Worm (Caenorhabditis elegans): ENCODE results near the gene try-1.

Gene try-1

DNA sequence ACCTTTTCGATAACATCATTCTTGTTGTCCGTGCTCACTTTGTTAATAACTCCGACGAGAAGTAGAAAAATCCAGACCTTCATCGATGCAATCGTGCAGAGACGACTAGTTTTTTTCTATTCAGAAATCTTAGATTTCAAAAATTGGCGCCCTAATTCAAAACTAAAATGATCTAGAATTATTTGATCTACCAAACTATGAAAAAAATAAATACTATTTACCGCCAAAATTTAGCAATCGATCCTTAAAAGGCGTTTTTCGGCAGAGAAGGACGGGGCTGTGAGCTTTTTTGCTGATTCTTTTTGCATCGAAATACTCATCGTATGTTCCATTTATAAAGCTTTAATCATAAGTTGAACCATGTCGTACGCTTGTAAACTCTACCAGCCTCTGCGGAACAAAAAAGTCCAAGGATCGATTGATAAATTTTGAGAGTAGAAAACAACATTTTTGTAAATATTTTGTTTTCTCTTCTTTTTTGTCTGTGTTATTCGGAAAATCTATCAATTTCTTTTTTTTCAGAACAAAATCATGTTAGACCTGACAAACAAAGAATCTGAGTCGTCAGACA is at the start of gene try-1, which contains the start of gene zyg-12:
Gene try-1, minus strand, starts transcription at position 148 of the 571 bp plus-strand sequence.
Gene zyg-12, plus strand, starts transcription at position 521 of the 571 bp plus-strand sequence.
- TF ChIP-seq nhr-28 (tag; optimal IDR thresholded peaks at IDR 0.05), result no peak
- no peak for TF ChIP-seq ces-1 (GFP tag; optimal IDR thresholded peaks at IDR 0.05)
- no peak for TF ChIP-seq cnd-1 (tag; optimal IDR thresholded peaks at IDR 0.05)
- TF ChIP-seq ceh-43 (GFP tag; optimal IDR thresholded peaks at IDR 0.05), result no peak
- TF ChIP-seq bed-3 (GFP tag; optimal IDR thresholded peaks at IDR 0.05), result no peak
- TF ChIP-seq tbx-8 (GFP tag; optimal IDR thresholded peaks at IDR 0.05), result no peak
- no peak for TF ChIP-seq unc-62 (GFP tag; optimal IDR thresholded peaks at IDR 0.05)
- TF ChIP-seq nhr-2 (tag; optimal IDR thresholded peaks at IDR 0.05), result no peak
- TF ChIP-seq lin-13 (tag; optimal IDR thresholded peaks at IDR 0.05), result no peak
- TF ChIP-seq hlh-1 (tag; optimal IDR thresholded peaks at IDR 0.05), result no peak
- TF ChIP-seq ham-2 (GFP tag; optimal IDR thresholded peaks at IDR 0.05), result no peak
- TF ChIP-seq ztf-11 (tag; optimal IDR thresholded peaks at IDR 0.05), result no peak
- no peak for TF ChIP-seq elt-3 (tag; optimal IDR thresholded peaks at IDR 0.05)
- TF ChIP-seq elt-1 (tag; optimal IDR thresholded peaks at IDR 0.05; ENCODE audit: borderline replicate concordance, insufficient read depth), result no peak

- TF ChIP-seq nhr-237 (tag; optimal IDR thresholded peaks at IDR 0.05) (peak; percentile 86), cnd-1 (tag; optimal IDR thresholded peaks at IDR 0.05) (no peak), lin-13 (tag; optimal IDR thresholded peaks at IDR 0.05) (peak; percentile 53)
Observed at ce11 chrII:4999122-4999521, 49.8 kb upstream of the try-1 start, which contains the start of gene citk-2. citk-2 (plus strand) TSS chrII:4999520.

ce11 chrII:4998657-4999056 is 49.3 kb upstream of the try-1 start, which contains the start of gene F59A6.11:
F59A6.11 (minus strand) TSS chrII:4998757.
- TF ChIP-seq elt-1 (tag; optimal IDR thresholded peaks at IDR 0.05; ENCODE audit: borderline replicate concordance, insufficient read depth), result no peak

ce11 chrII:4994939-4995338 is 45.6 kb upstream of the try-1 start, which contains the start of gene rnh-1.0:
rnh-1.0 (plus strand) TSS chrII:4995327.
- TF ChIP-seq hlh-1 (tag; optimal IDR thresholded peaks at IDR 0.05) (no peak), lin-32 (GFP tag; optimal IDR thresholded peaks at IDR 0.05) (no peak), ceh-83 (GFP tag; optimal IDR thresholded peaks at IDR 0.05) (no peak), flh-1 (GFP tag; optimal IDR thresholded peaks at IDR 0.05) (no peak), drap-1 (GFP tag; optimal IDR thresholded peaks at IDR 0.05) (no peak), ces-1 (GFP tag; optimal IDR thresholded peaks at IDR 0.05) (no peak), elt-1 (tag; optimal IDR thresholded peaks at IDR 0.05; ENCODE audit: borderline replicate concordance, insufficient read depth) (no peak), mls-2 (tag; optimal IDR thresholded peaks at IDR 0.05) (no peak), zip-8 (tag; optimal IDR thresholded peaks at IDR 0.05) (no peak), nhr-12 (tag; optimal IDR thresholded peaks at IDR 0.05) (no peak)

DNA sequence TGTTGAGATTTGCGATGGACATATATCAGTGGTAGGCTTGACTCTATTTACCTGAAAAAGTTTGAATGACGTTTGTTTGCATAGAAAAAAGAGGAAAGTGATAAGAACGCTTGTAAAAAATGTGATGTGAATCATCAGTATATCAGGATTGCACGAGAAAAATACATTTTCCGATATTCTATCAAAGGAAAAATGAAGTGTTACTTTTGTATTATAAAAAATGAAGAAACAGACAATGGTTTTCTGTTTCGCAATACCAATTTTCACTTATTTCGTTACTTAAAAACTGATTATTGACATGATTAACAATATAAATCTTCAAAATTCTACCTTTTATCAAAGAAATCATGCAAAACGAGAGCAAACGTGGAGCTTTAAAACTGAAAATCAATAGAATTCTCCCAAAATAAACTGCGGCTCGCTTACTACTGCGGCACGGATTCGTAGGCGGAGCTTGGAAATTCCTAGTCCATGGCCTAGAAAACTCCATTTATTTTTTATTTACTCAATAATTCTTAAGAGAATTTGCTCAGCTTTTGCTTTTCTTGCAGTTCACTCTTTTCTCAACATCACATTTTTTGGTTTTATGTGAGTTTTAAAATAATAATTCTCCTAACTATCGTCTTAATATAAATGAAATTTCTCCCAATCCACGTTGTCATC is 44.3 kb upstream of the try-1 start, which contains the start of the genes eif-1 and vps-24:
Gene eif-1, minus strand, starts transcription at position 51 of the 663 bp plus-strand sequence.
Gene vps-24, plus strand, starts transcription at position 469 of the 663 bp plus-strand sequence.
- peak; percentile 2 for TF ChIP-seq lin-13 (tag; optimal IDR thresholded peaks at IDR 0.05)
- no peak for TF ChIP-seq ham-2 (GFP tag; optimal IDR thresholded peaks at IDR 0.05)
- peak; percentile 77 for TF ChIP-seq ces-1 (GFP tag; optimal IDR thresholded peaks at IDR 0.05)
- no peak for TF ChIP-seq ceh-43 (GFP tag; optimal IDR thresholded peaks at IDR 0.05)
- peak; percentile 6 for TF ChIP-seq nhr-237 (tag; optimal IDR thresholded peaks at IDR 0.05)
- peak; percentile 29 for TF ChIP-seq lsy-2 (tag; optimal IDR thresholded peaks at IDR 0.05)
- no peak for TF ChIP-seq M03D4.4 (tag; optimal IDR thresholded peaks at IDR 0.05)

ce11 chrII:4992977-4993376 is 43.6 kb upstream of the try-1 start, which contains the start of gene pigb-1:
pigb-1 (minus strand) TSS chrII:4993077.
- TF ChIP-seq nhr-237 (tag; optimal IDR thresholded peaks at IDR 0.05), result no peak
- TF ChIP-seq nhr-12 (tag; optimal IDR thresholded peaks at IDR 0.05), result no peak
- no peak for TF ChIP-seq ztf-11 (tag; optimal IDR thresholded peaks at IDR 0.05)
- no peak for TF ChIP-seq flh-1 (GFP tag; optimal IDR thresholded peaks at IDR 0.05)
- no peak for TF ChIP-seq cnd-1 (tag; optimal IDR thresholded peaks at IDR 0.05)
- no peak for TF ChIP-seq nhr-76 (tag; optimal IDR thresholded peaks at IDR 0.05)
- no peak for TF ChIP-seq ceh-39 (tag; optimal IDR thresholded peaks at IDR 0.05)
- no peak for TF ChIP-seq mab-5 (tag; optimal IDR thresholded peaks at IDR 0.05)
- no peak for TF ChIP-seq sem-2 (GFP tag; optimal IDR thresholded peaks at IDR 0.05)
- TF ChIP-seq unc-120 (tag; optimal IDR thresholded peaks at IDR 0.05; ENCODE audit: poor library complexity, severe bottlenecking), result no peak

Measured in whole organism, mixed stage, embryonic.